Worm (Caenorhabditis elegans): ENCODE results near the gene C26B2.2.

DNA sequence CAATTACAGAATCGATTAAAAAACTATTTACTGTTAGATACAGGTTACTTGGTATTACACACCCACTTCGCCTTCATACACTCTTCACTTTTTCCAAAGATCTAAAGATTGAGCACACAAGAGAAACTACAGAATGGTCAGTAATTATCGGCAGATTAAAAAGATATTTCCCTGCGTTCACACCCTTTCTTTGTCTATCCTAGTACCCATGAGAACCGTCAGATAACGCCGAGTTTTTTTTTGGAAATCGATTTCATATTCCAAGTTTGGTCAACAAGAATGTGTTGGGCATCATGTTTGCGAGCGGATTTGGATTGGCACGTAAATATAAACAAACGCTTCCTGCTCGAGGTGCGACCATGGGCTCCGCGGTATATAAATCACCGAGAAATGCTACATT lies 8.1 kb downstream of the C26B2.2 start, which contains the start of gene C26B2.8:
- TF ChIP-seq snpc-4 (tag; optimal IDR thresholded peaks at IDR 0.05) (no peak), unc-62 (GFP tag; optimal IDR thresholded peaks at IDR 0.05) (no peak), nhr-25 (tag; optimal IDR thresholded peaks at IDR 0.05) (no peak), tbx-2 (tag; optimal IDR thresholded peaks at IDR 0.05) (no peak), jun-1 (tag; optimal IDR thresholded peaks at IDR 0.05) (no peak), fkh-10 (GFP tag; optimal IDR thresholded peaks at IDR 0.05) (no peak), aly-2 (tag; optimal IDR thresholded peaks at IDR 0.05) (no peak)
